Worm (Caenorhabditis elegans) whole organism, L1 larva: ENCODE measurements around the gene F57B9.3.
"Not testable (repeated sequence)": the region's sequence is repeated elsewhere in the genome, so short reads cannot be mapped to it uniquely, and the experiment has no call there.

Experiments used
- ama-1 ChIP-seq: fragments of 150-350 bp; optimal IDR thresholded peaks from 2 replicates; lab custom pipeline; 2014
- dpl-1 ChIP-seq, 3 experiments: fragments of 150-350 bp in 2 of 3; sonication (generic microtip) in 1 of 3; optimal IDR thresholded peaks; 2 replicates each; lab custom pipeline; 2014 to 2017; ENCODE audit warnings: missing biosample characterization in 3 of 3, missing genetic modification characterization in 3 of 3, missing genetic modification reagents in 3 of 3
- egl-27 ChIP-seq, 2 experiments: fragments of 150-350 bp in 1 of 2; sonication (generic microtip); optimal IDR thresholded peaks; 3 replicates each; lab custom pipeline; 2017 to 2018; ENCODE audit warnings: missing biosample characterization in 2 of 2, missing genetic modification characterization in 2 of 2, missing genetic modification reagents in 2 of 2
- elt-3 ChIP-seq, 6 experiments: fragments of 150-350 bp in 1 of 6; sonication (generic microtip); optimal IDR thresholded peaks; 2 replicates each; lab custom pipeline; 2017 to 2018; ENCODE audit warnings: missing biosample characterization in 6 of 6, missing genetic modification characterization in 6 of 6, inconsistent platforms in 1 of 6
- ets-5 ChIP-seq: fragments of 200-800 bp; sonication (Bioruptor generic); IDR thresholded peaks from 2 replicates; pipeline ENCODE4 v1.3.6; 2022; ENCODE audit warnings: missing genetic modification characterization, missing compliant biosample characterization
- fkh-10 ChIP-seq: sonication (generic microtip); optimal IDR thresholded peaks from 2 replicates; lab custom pipeline; 2017; ENCODE audit warnings: missing biosample characterization, missing genetic modification reagents, missing genetic modification characterization
- lin-13 ChIP-seq: fragments of 150-350 bp; optimal IDR thresholded peaks from 2 replicates; lab custom pipeline; 2014; ENCODE audit warnings: missing biosample characterization, missing genetic modification reagents, missing genetic modification characterization
- nhr-12 ChIP-seq: sonication (generic microtip); optimal IDR thresholded peaks from 2 replicates; lab custom pipeline; 2017; ENCODE audit warnings: missing biosample characterization, missing genetic modification characterization
- nhr-28 ChIP-seq: fragments of 150-350 bp; optimal IDR thresholded peaks from 2 replicates; lab custom pipeline; 2014; ENCODE audit warnings: missing biosample characterization, missing genetic modification characterization
- unc-62 ChIP-seq: fragments of 150-350 bp; optimal IDR thresholded peaks from 2 replicates; lab custom pipeline; 2014; ENCODE audit warnings: missing biosample characterization, missing genetic modification reagents, missing genetic modification characterization

- not testable (repeated sequence) for TF ChIP-seq lin-13 (GFP tag; lab: Kevin White, UChicago); egl-27 (tag; optimal IDR thresholded peaks at IDR 0.05; lab: Kevin White, UChicago); nhr-12 (tag; lab: Kevin White, UChicago); fkh-10 (GFP tag; lab: Kevin White, UChicago); elt-3 (tag; optimal IDR thresholded peaks at IDR 0.05; lab: Kevin White, UChicago); nhr-28 (tag; lab: Kevin White, UChicago); dpl-1 (GFP tag; optimal IDR thresholded peaks at IDR 0.05; lab: Kevin White, UChicago); ets-5; ama-1 (lab: Kevin White, UChicago); unc-62
Measured at ce11 chrIII:6985125-6985524, 45.5 kb downstream of the F57B9.3 start.
